Worm (Caenorhabditis elegans) whole organism, early embryonic: Measurements from ENCODE around the gene clec-158.

Source experiments
- B0310.2 ChIP-seq: sonication (generic microtip); optimal IDR thresholded peaks from 2 replicates; lab custom pipeline; 2016; ENCODE audit warnings: mild to moderate bottlenecking, missing genetic modification characterization, missing compliant biosample characterization
- ama-1 ChIP-seq: fragments of 150-350 bp; optimal IDR thresholded peaks from 2 replicates; lab custom pipeline; 2014
- ceh-36 ChIP-seq: sonication (generic microtip); optimal IDR thresholded peaks from 2 replicates; lab custom pipeline; 2016; ENCODE audit warnings: missing genetic modification characterization, inconsistent platforms, missing compliant biosample characterization
- flt-1 ChIP-seq: fragments of 200-800 bp; sonication (Bioruptor generic); IDR thresholded peaks from 2 replicates; pipeline ENCODE4 v1.3.6; 2022; ENCODE audit warnings: missing genetic modification characterization, missing compliant biosample characterization
- hmbx-1 ChIP-seq: sonication (generic microtip); optimal IDR thresholded peaks from 2 replicates; lab custom pipeline; 2016; ENCODE audit warnings: mild to moderate bottlenecking, missing genetic modification characterization, missing compliant biosample characterization
- sea-1 ChIP-seq: fragments of 200-800 bp; sonication (Bioruptor generic); conservative IDR thresholded peaks from 2 replicates; pipeline ENCODE4 v1.3.6; 2022; ENCODE audit warnings: missing genetic modification characterization, missing compliant biosample characterization
- tbx-11 ChIP-seq: fragments of 200-800 bp; sonication (Bioruptor generic); IDR thresholded peaks from 2 replicates; pipeline ENCODE4 v1.3.6; 2022; ENCODE audit warnings: missing genetic modification characterization, missing compliant biosample characterization
- tbx-37 ChIP-seq: fragments of 200-800 bp; sonication (Bioruptor generic); conservative IDR thresholded peaks from 2 replicates; pipeline ENCODE4 v1.3.6; 2022; ENCODE audit warnings: missing genetic modification reagents, missing genetic modification characterization, missing compliant biosample characterization
- tra-4 ChIP-seq: sonication (generic microtip); optimal IDR thresholded peaks from 2 replicates; lab custom pipeline; 2017; ENCODE audit warnings: missing genetic modification characterization, missing compliant biosample characterization

ce11 chrIII:6848654-6849204 lies 10.7 kb downstream of the clec-158 start, which contains the start of gene dhhc-5:
- TF ChIP-seq tbx-11 (GFP tag; lab: Robert Waterston, UW) (no peak), tra-4 (tag; lab: Kevin White, UChicago) (no peak), B0310.2 (tag; lab: Kevin White, UChicago) (no peak), flt-1 (GFP tag; lab: Robert Waterston, UW) (no peak), hmbx-1 (tag; lab: Kevin White, UChicago) (no peak), ama-1 (lab: Kevin White, UChicago) (no peak), ceh-36 (tag; lab: Kevin White, UChicago) (no peak), sea-1 (GFP tag; lab: Robert Waterston, UW) (no peak), tbx-37 (GFP tag; lab: Robert Waterston, UW) (no peak)
